Worm (Caenorhabditis elegans) whole organism, L2 larva: Measurements from ENCODE around the gene F08H9.3.

Source experiments
- F13H6.1 ChIP-seq: sonication (generic microtip); optimal IDR thresholded peaks from 2 replicates; lab custom pipeline; 2016; ENCODE audit warnings: missing genetic modification characterization, missing compliant biosample characterization
- R02D3.7 ChIP-seq: fragments of 150-350 bp; optimal IDR thresholded peaks from 2 replicates; lab custom pipeline; 2014; ENCODE audit warnings: missing biosample characterization, missing genetic modification characterization
- Y55F3AM.14 ChIP-seq: fragments of 200-800 bp; sonication (Bioruptor generic); optimal IDR thresholded peaks from 2 replicates; lab custom pipeline; 2018; ENCODE audit warnings: mild to moderate bottlenecking, missing genetic modification characterization, missing compliant biosample characterization
- ZK546.5 ChIP-seq: sonication (generic microtip); optimal IDR thresholded peaks from 2 replicates; lab custom pipeline; 2017; ENCODE audit warnings: missing biosample characterization, missing genetic modification characterization
- alr-1 ChIP-seq: fragments of 150-350 bp; optimal IDR thresholded peaks from 2 replicates; lab custom pipeline; 2014; ENCODE audit warnings: missing biosample characterization, missing genetic modification characterization
- aly-2 ChIP-seq: fragments of 150-350 bp; optimal IDR thresholded peaks from 2 replicates; lab custom pipeline; 2014; ENCODE audit warnings: missing biosample characterization, missing genetic modification characterization
- blmp-1 ChIP-seq: sonication (generic microtip); optimal IDR thresholded peaks from 2 replicates; lab custom pipeline; 2017; ENCODE audit warnings: missing genetic modification characterization, mild to moderate bottlenecking, missing compliant biosample characterization, antibody characterized with exemption, moderate library complexity; ENCODE audit not compliant: insufficient read depth
- ceh-16 ChIP-seq: fragments of 150-350 bp; optimal IDR thresholded peaks from 2 replicates; lab custom pipeline; 2014; ENCODE audit warnings: missing biosample characterization, missing genetic modification characterization
- ceh-82 ChIP-seq: fragments of 150-350 bp; optimal IDR thresholded peaks from 2 replicates; lab custom pipeline; 2014; ENCODE audit warnings: missing biosample characterization, missing genetic modification characterization
- crh-2 ChIP-seq: sonication (generic microtip); optimal IDR thresholded peaks from 2 replicates; lab custom pipeline; 2017; ENCODE audit warnings: missing biosample characterization, missing genetic modification characterization
- dmd-4 ChIP-seq: sonication (generic microtip); optimal IDR thresholded peaks from 2 replicates; lab custom pipeline; 2017; ENCODE audit warnings: missing biosample characterization, missing genetic modification characterization
- elt-3 ChIP-seq: sonication (generic microtip); optimal IDR thresholded peaks from 2 replicates; lab custom pipeline; 2017; ENCODE audit warnings: missing biosample characterization, missing genetic modification characterization
- gmeb-1 ChIP-seq: fragments of 150-350 bp; optimal IDR thresholded peaks from 2 replicates; lab custom pipeline; 2014; ENCODE audit warnings: missing biosample characterization, missing genetic modification characterization
- lin-11 ChIP-seq: fragments of 150-350 bp; sonication (generic microtip); optimal IDR thresholded peaks from 2 replicates; lab custom pipeline; 2014; ENCODE audit warnings: missing biosample characterization, missing genetic modification characterization, inconsistent platforms, mixed read lengths
- lin-13 ChIP-seq: fragments of 150-350 bp; optimal IDR thresholded peaks from 2 replicates; lab custom pipeline; 2014; ENCODE audit warnings: missing biosample characterization, missing genetic modification reagents, missing genetic modification characterization
- lsy-2 ChIP-seq, 2 experiments: fragments of 150-350 bp in 1 of 2; sonication (generic microtip) in 1 of 2; optimal IDR thresholded peaks; 2 replicates each; lab custom pipeline; 2014 to 2017; ENCODE audit warnings: missing biosample characterization in 2 of 2, missing genetic modification characterization in 2 of 2
- mab-5 ChIP-seq: fragments of 150-350 bp; optimal IDR thresholded peaks from 2 replicates; lab custom pipeline; 2014; ENCODE audit warnings: missing biosample characterization, missing genetic modification characterization
- mbf-1 ChIP-seq: sonication (generic microtip); optimal IDR thresholded peaks from 2 replicates; lab custom pipeline; 2017; ENCODE audit warnings: missing biosample characterization, missing genetic modification characterization
- mdl-1 ChIP-seq, 2 experiments: fragments of 150-350 bp in 1 of 2; sonication (generic microtip) in 1 of 2; optimal IDR thresholded peaks; 2 replicates each; lab custom pipeline; 2017; ENCODE audit warnings: missing biosample characterization in 2 of 2, missing genetic modification characterization in 2 of 2
- nhr-11 ChIP-seq: fragments of 150-350 bp; optimal IDR thresholded peaks from 2 replicates; lab custom pipeline; 2014; ENCODE audit warnings: missing biosample characterization, missing genetic modification characterization
- nhr-12 ChIP-seq: fragments of 150-350 bp; optimal IDR thresholded peaks from 2 replicates; lab custom pipeline; 2014; ENCODE audit warnings: missing biosample characterization, missing genetic modification characterization
- nhr-23 ChIP-seq: fragments of 150-350 bp; optimal IDR thresholded peaks from 2 replicates; lab custom pipeline; 2014; ENCODE audit warnings: missing biosample characterization, missing genetic modification reagents, missing genetic modification characterization
- nhr-237 ChIP-seq: fragments of 150-350 bp; optimal IDR thresholded peaks from 2 replicates; lab custom pipeline; 2014; ENCODE audit warnings: missing biosample characterization, missing genetic modification characterization
- nhr-25 ChIP-seq: fragments of 150-350 bp; sonication (generic microtip); optimal IDR thresholded peaks from 3 replicates; lab custom pipeline; 2014; ENCODE audit warnings: missing biosample characterization, missing genetic modification characterization
- nhr-77 ChIP-seq: fragments of 150-350 bp; optimal IDR thresholded peaks from 2 replicates; lab custom pipeline; 2014; ENCODE audit warnings: missing biosample characterization, missing genetic modification characterization
- peb-1 ChIP-seq: fragments of 150-350 bp; optimal IDR thresholded peaks from 2 replicates; lab custom pipeline; 2014; ENCODE audit warnings: missing biosample characterization, missing genetic modification characterization
- sem-4 ChIP-seq: fragments of 150-350 bp; optimal IDR thresholded peaks from 2 replicates; lab custom pipeline; 2014; ENCODE audit warnings: missing biosample characterization, missing genetic modification reagents, missing genetic modification characterization
- sma-3 ChIP-seq: sonication (generic microtip); optimal IDR thresholded peaks from 2 replicates; lab custom pipeline; 2016; ENCODE audit warnings: missing genetic modification reagents, missing genetic modification characterization, missing compliant biosample characterization
- snpc-4 ChIP-seq: fragments of 150-350 bp; optimal IDR thresholded peaks from 2 replicates; lab custom pipeline; 2014; ENCODE audit warnings: missing biosample characterization, missing genetic modification characterization
- unc-39 ChIP-seq: fragments of 150-350 bp; optimal IDR thresholded peaks from 2 replicates; lab custom pipeline; 2014; ENCODE audit warnings: missing biosample characterization, missing genetic modification characterization
- unc-55 ChIP-seq: fragments of 150-350 bp; sonication (generic microtip); optimal IDR thresholded peaks from 3 replicates; lab custom pipeline; 2014; ENCODE audit warnings: missing biosample characterization, missing genetic modification reagents, missing genetic modification characterization
- unc-62 ChIP-seq: fragments of 150-350 bp; optimal IDR thresholded peaks from 2 replicates; lab custom pipeline; 2014; ENCODE audit warnings: missing biosample characterization, missing genetic modification reagents, missing genetic modification characterization
- ztf-1 ChIP-seq: fragments of 200-800 bp; sonication (Bioruptor generic); conservative IDR thresholded peaks from 2 replicates; pipeline ENCODE4 v1.3.6; 2022; ENCODE audit warnings: missing genetic modification characterization, missing compliant biosample characterization
- ztf-11 ChIP-seq: sonication (generic microtip); optimal IDR thresholded peaks from 2 replicates; lab custom pipeline; 2017; ENCODE audit warnings: missing biosample characterization, missing genetic modification characterization

The F08H9.3 gene

DNA sequence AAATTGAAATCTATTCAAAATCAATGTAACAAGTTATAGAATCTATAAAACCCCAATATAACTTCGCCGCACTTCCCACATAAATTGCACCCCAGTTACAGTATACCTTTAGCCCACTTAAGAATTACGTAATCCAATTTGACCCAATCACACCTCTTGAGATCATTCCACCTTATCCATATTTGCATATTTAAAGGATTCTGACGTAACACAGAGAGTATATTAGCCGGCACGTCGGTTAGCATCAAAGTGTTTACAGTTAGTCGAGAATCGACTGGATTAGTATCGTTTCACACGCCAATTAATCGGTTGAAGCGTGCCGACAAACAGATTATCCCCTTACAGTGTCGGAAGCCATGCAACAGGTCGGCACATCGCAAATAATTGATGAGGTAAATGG is 29.6 kb downstream of the F08H9.3 start:
- TF ChIP-seq gmeb-1 (tag; lab: Kevin White, UChicago) (no peak), ztf-11 (tag; lab: Kevin White, UChicago) (no peak), ZK546.5 (tag; lab: Kevin White, UChicago) (no peak), nhr-23 (tag; lab: Kevin White, UChicago) (no peak), F13H6.1 (tag; lab: Kevin White, UChicago) (no peak)

DNA sequence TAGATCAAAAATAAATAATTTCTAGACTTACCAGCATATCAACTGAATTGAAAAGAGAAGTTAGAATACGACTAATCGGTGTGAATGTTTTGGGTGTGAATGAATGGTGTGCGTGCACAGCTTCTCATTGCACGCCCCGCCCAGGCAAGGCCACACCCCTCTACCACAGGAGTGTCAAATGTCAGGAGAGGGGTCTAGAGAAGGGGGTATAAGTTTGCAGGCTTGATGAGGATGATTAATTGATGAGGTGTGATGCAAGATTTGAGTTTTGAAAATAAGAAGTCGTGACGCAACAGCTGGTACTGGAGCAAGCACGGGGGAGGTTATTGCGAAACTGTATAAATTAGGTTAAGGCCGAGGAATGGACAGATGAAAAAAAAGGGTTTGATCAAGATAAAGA is 30.9 kb downstream of the F08H9.3 start, which contains the start of gene egl-1:
egl-1 (minus strand) TSS at position 101 of the 400 bp plus-strand sequence.
- TF ChIP-seq ztf-11 (tag; lab: Kevin White, UChicago): no peak
- no peak for TF ChIP-seq nhr-237 (tag; lab: Kevin White, UChicago)
- TF ChIP-seq snpc-4: no peak
- TF ChIP-seq nhr-77 (tag; lab: Kevin White, UChicago): no peak
- TF ChIP-seq mab-5 (tag; lab: Kevin White, UChicago): no peak
- no peak for TF ChIP-seq F13H6.1 (tag; lab: Kevin White, UChicago)
- TF ChIP-seq nhr-12 (tag; lab: Kevin White, UChicago): no peak
- TF ChIP-seq lsy-2 (tag; optimal IDR thresholded peaks at IDR 0.05; lab: Kevin White, UChicago): no peak
- no peak for TF ChIP-seq lin-13 (GFP tag; lab: Kevin White, UChicago)
- no peak for TF ChIP-seq R02D3.7 (tag; lab: Kevin White, UChicago)
- no peak for TF ChIP-seq sem-4 (tag; lab: Kevin White, UChicago)
- no peak for TF ChIP-seq nhr-11 (tag; lab: Kevin White, UChicago)

- TF ChIP-seq nhr-25 (tag; lab: Kevin White, UChicago) (no peak), nhr-23 (tag; lab: Kevin White, UChicago) (no peak), unc-39 (tag; lab: Kevin White, UChicago) (no peak), blmp-1 (tag; lab: Kevin White, UChicago) (no peak), nhr-12 (tag; lab: Kevin White, UChicago) (no peak), sma-3 (GFP tag; lab: Kevin White, UChicago) (no peak)
These were observed 34.3 kb downstream of the F08H9.3 start, which contains the start of gene F23B12.1 for ce11 chrV:14428865-14429264. Gene F23B12.1 (plus strand): TSS chrV:14429165.

DNA sequence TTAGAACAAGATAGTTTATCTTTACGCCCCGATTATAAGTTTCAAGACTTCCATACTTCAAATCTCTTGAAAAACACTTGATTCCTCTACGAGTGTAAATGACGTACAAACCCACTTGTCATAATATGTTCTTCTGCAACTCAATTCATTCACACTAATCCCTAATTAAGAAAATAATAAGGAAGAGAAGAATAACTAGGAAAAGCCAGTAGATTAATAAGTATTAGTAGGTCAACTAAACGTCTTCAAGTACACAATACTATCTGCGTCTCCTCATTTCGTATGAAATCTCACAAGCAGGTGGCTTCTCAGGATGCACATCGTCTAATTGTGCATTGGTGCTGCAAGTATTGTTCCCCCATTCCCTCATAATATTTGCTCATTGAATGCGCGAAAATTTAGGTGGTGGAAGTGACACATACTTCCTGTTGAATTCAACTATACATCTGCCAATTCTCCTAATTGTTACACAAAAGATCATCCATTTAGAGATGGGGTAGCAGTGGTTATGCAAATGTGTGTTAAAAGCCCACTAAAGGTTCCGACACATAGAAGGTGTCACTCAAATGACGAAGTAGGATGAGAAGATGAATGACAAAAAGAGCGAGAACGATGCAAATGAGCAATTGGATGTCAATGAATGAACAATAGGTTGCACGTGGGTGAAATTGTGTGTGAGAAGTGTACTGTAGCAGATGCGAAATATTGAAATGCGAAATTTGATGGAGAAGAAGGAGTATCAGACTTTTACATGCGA is 35.9 kb downstream of the F08H9.3 start:
- no peak for TF ChIP-seq peb-1 (tag; lab: Kevin White, UChicago)
- TF ChIP-seq unc-62 (GFP tag; lab: Kevin White, UChicago): no peak
- no peak for TF ChIP-seq lin-11 (tag; lab: Kevin White, UChicago)
- TF ChIP-seq mab-5 (tag; lab: Kevin White, UChicago): no peak
- TF ChIP-seq ceh-82 (tag; lab: Kevin White, UChicago): no peak
- TF ChIP-seq snpc-4: no peak
- no peak for TF ChIP-seq lin-13 (GFP tag; lab: Kevin White, UChicago)
- TF ChIP-seq elt-3 (tag; lab: Kevin White, UChicago): no peak
- TF ChIP-seq nhr-12 (tag; lab: Kevin White, UChicago): no peak
- no peak for TF ChIP-seq blmp-1 (tag; lab: Kevin White, UChicago)
- no peak for TF ChIP-seq gmeb-1 (tag; lab: Kevin White, UChicago)
- TF ChIP-seq unc-39 (tag; lab: Kevin White, UChicago): no peak
- no peak for TF ChIP-seq aly-2 (tag; lab: Kevin White, UChicago)
- TF ChIP-seq mdl-1 (tag; optimal IDR thresholded peaks at IDR 0.05; lab: Kevin White, UChicago): no peak
- no peak for TF ChIP-seq nhr-25 (tag; lab: Kevin White, UChicago)
- TF ChIP-seq sma-3 (GFP tag; lab: Kevin White, UChicago): no peak

DNA sequence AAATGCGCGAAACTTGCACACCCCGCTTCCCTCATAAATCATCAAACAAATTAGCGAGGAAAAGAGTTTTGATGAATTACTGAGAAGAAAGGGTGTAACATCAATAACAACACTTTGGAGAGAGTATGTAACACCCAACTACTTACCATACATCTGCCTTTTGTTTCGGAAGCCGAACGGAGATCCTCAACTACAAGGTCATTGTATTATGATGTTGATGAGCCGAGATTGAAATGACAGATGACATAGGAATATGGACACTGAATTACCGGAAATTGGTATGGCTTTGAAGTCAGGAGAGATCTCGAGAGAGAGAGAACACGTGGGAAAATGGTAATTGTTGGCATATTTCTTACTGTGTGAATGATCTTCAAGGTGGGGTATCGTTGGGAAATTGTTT is 37.1 kb downstream of the F08H9.3 start:
- TF ChIP-seq nhr-23 (tag; lab: Kevin White, UChicago) (no peak), peb-1 (tag; lab: Kevin White, UChicago) (no peak), unc-39 (tag; lab: Kevin White, UChicago) (no peak), ceh-16 (tag; lab: Kevin White, UChicago) (no peak), unc-55 (GFP tag; lab: Kevin White, UChicago) (no peak), mbf-1 (no peak), snpc-4 (no peak), lsy-2 (tag; optimal IDR thresholded peaks at IDR 0.05; lab: Kevin White, UChicago) (no peak), Y55F3AM.14 (GFP tag; lab: Kevin White, UChicago) (no peak), ztf-1 (GFP tag; lab: Robert Waterston, UW) (no peak), crh-2 (no peak), dmd-4 (tag; lab: Kevin White, UChicago) (no peak), alr-1 (tag; lab: Kevin White, UChicago) (no peak), nhr-237 (tag; lab: Kevin White, UChicago) (no peak)
